Worm (Caenorhabditis elegans) whole organism, late embryonic: ENCODE measurements around the gene E04F6.9.

ENCODE experiments used
- F13H6.1 ChIP-seq: sonication (generic microtip); optimal IDR thresholded peaks from 2 replicates; lab custom pipeline; 2016; ENCODE audit warnings: missing genetic modification characterization, missing compliant biosample characterization
- K02D7.2 ChIP-seq: sonication (generic microtip); optimal IDR thresholded peaks from 2 replicates; lab custom pipeline; 2017; ENCODE audit warnings: mild to moderate bottlenecking, missing genetic modification characterization, missing compliant biosample characterization
- K09A11.1 ChIP-seq: sonication (generic microtip); optimal IDR thresholded peaks from 2 replicates; lab custom pipeline; 2017; ENCODE audit warnings: antibody characterized with exemption, mild to moderate bottlenecking, missing genetic modification characterization, missing compliant biosample characterization; ENCODE audit not compliant: insufficient read depth
- T23F11.4 ChIP-seq: fragments of 200-800 bp; sonication (Bioruptor generic); optimal IDR thresholded peaks from 2 replicates; lab custom pipeline; 2018; ENCODE audit warnings: mild to moderate bottlenecking, missing genetic modification characterization, missing compliant biosample characterization
- ahr-1 ChIP-seq: sonication (generic microtip); optimal IDR thresholded peaks from 2 replicates; lab custom pipeline; 2016; ENCODE audit warnings: missing genetic modification characterization, missing compliant biosample characterization
- ceh-14 ChIP-seq: sonication (generic microtip); optimal IDR thresholded peaks from 2 replicates; lab custom pipeline; 2016; ENCODE audit warnings: missing genotype, missing genetic modification characterization, missing compliant biosample characterization
- ceh-18 ChIP-seq: sonication (generic microtip); optimal IDR thresholded peaks from 2 replicates; lab custom pipeline; 2016; ENCODE audit warnings: missing genetic modification characterization, missing compliant biosample characterization
- ceh-24 ChIP-seq: sonication (generic microtip); optimal IDR thresholded peaks from 2 replicates; lab custom pipeline; 2016; ENCODE audit warnings: mild to moderate bottlenecking, missing genetic modification characterization, missing compliant biosample characterization
- ceh-30 ChIP-seq: fragments of 150-350 bp; optimal IDR thresholded peaks from 2 replicates; lab custom pipeline; 2014; ENCODE audit warnings: missing biosample characterization, missing genetic modification characterization
- ceh-31 ChIP-seq: sonication (generic microtip); optimal IDR thresholded peaks from 2 replicates; lab custom pipeline; 2016; ENCODE audit warnings: missing genetic modification characterization, missing compliant biosample characterization
- ceh-34 ChIP-seq: sonication (generic microtip); optimal IDR thresholded peaks from 2 replicates; lab custom pipeline; 2016; ENCODE audit warnings: mild to moderate bottlenecking, missing genetic modification characterization, missing compliant biosample characterization
- ceh-45 ChIP-seq: fragments of 200-800 bp; sonication (Bioruptor generic); IDR thresholded peaks from 2 replicates; pipeline ENCODE4 v1.3.6; 2022; ENCODE audit warnings: missing genetic modification reagents, missing genetic modification characterization, missing compliant biosample characterization
- ceh-6 ChIP-seq: fragments of 200-800 bp; sonication (Bioruptor generic); optimal IDR thresholded peaks from 2 replicates; lab custom pipeline; 2018; ENCODE audit warnings: mild to moderate bottlenecking, missing genetic modification characterization, missing compliant biosample characterization
- che-1 ChIP-seq: sonication (generic microtip); optimal IDR thresholded peaks from 2 replicates; lab custom pipeline; 2016; ENCODE audit warnings: mild to moderate bottlenecking, missing genetic modification characterization, missing compliant biosample characterization
- elt-2 ChIP-seq: sonication (generic microtip); optimal IDR thresholded peaks from 2 replicates; lab custom pipeline; 2016; ENCODE audit warnings: missing genetic modification reagents, missing genetic modification characterization, missing compliant biosample characterization
- elt-4 ChIP-seq: sonication (generic microtip); optimal IDR thresholded peaks from 2 replicates; lab custom pipeline; 2016; ENCODE audit warnings: missing genetic modification characterization, missing compliant biosample characterization
- ets-4 ChIP-seq: sonication (generic microtip); optimal IDR thresholded peaks from 2 replicates; lab custom pipeline; 2016; ENCODE audit warnings: missing genetic modification characterization, missing compliant biosample characterization
- eyg-1 ChIP-seq: sonication (generic microtip); optimal IDR thresholded peaks from 2 replicates; lab custom pipeline; 2016; ENCODE audit warnings: missing genotype, missing genetic modification characterization, missing compliant biosample characterization
- fkh-10 ChIP-seq: fragments of 150-350 bp; optimal IDR thresholded peaks from 2 replicates; lab custom pipeline; 2014; ENCODE audit warnings: missing biosample characterization, missing genetic modification reagents, missing genetic modification characterization
- hlh-30 ChIP-seq: sonication (generic microtip); optimal IDR thresholded peaks from 2 replicates; lab custom pipeline; 2017; ENCODE audit warnings: antibody characterized with exemption, missing genetic modification characterization, missing compliant biosample characterization; ENCODE audit not compliant: insufficient read depth
- hlh-6 ChIP-seq: sonication (generic microtip); optimal IDR thresholded peaks from 2 replicates; lab custom pipeline; 2016; ENCODE audit warnings: missing genotype, missing genetic modification characterization, missing compliant biosample characterization
- hlh-8 ChIP-seq: sonication (generic microtip); optimal IDR thresholded peaks from 2 replicates; lab custom pipeline; 2016; ENCODE audit warnings: missing genotype, missing genetic modification characterization, missing compliant biosample characterization
- lin-11 ChIP-seq: fragments of 200-800 bp; sonication (Bioruptor generic); optimal IDR thresholded peaks from 2 replicates; lab custom pipeline; 2018; ENCODE audit warnings: mild to moderate bottlenecking, missing genetic modification characterization, missing compliant biosample characterization
- madf-2 ChIP-seq: sonication (generic microtip); optimal IDR thresholded peaks from 2 replicates; lab custom pipeline; 2017; ENCODE audit warnings: missing genetic modification characterization, missing compliant biosample characterization
- nfya-1 ChIP-seq: sonication (generic microtip); optimal IDR thresholded peaks from 2 replicates; lab custom pipeline; 2017; ENCODE audit warnings: missing genetic modification characterization, mild to moderate bottlenecking, missing compliant biosample characterization, antibody characterized with exemption, moderate library complexity
- nhr-232 ChIP-seq: sonication (generic microtip); optimal IDR thresholded peaks from 2 replicates; lab custom pipeline; 2016; ENCODE audit warnings: missing genetic modification characterization, missing compliant biosample characterization
- npax-4 ChIP-seq: sonication (generic microtip); optimal IDR thresholded peaks from 2 replicates; lab custom pipeline; 2016; ENCODE audit warnings: missing genetic modification characterization, missing compliant biosample characterization
- pat-9 ChIP-seq: fragments of 200-800 bp; sonication (Bioruptor generic); optimal IDR thresholded peaks from 2 replicates; lab custom pipeline; 2018; ENCODE audit warnings: mild to moderate bottlenecking, missing genetic modification characterization, moderate library complexity, missing compliant biosample characterization
- pha-4 ChIP-seq: fragments of 150-350 bp; optimal IDR thresholded peaks from 2 replicates; lab custom pipeline; 2018; ENCODE audit warnings: missing biosample characterization, missing genetic modification reagents, missing genetic modification characterization
- pqm-1 ChIP-seq: sonication (generic microtip); optimal IDR thresholded peaks from 2 replicates; lab custom pipeline; 2016; ENCODE audit warnings: missing genetic modification characterization, missing compliant biosample characterization
- pros-1 ChIP-seq: fragments of 150-350 bp; optimal IDR thresholded peaks from 2 replicates; lab custom pipeline; 2014; ENCODE audit warnings: missing biosample characterization, missing genetic modification reagents, missing genetic modification characterization
- sox-2 ChIP-seq: fragments of 200-800 bp; sonication (Bioruptor generic); IDR thresholded peaks from 2 replicates; pipeline ENCODE4 v1.3.6; 2022; ENCODE audit warnings: missing genetic modification reagents, missing genetic modification characterization, missing compliant biosample characterization
- syd-9 ChIP-seq: sonication (generic microtip); optimal IDR thresholded peaks from 2 replicates; lab custom pipeline; 2016; ENCODE audit warnings: mild to moderate bottlenecking, missing genetic modification characterization, moderate library complexity, missing compliant biosample characterization
- ttx-3 ChIP-seq: sonication (generic microtip); optimal IDR thresholded peaks from 2 replicates; lab custom pipeline; 2016; ENCODE audit warnings: missing genetic modification reagents, missing genetic modification characterization, missing compliant biosample characterization
- unc-3 ChIP-seq, 2 experiments: fragments of 200-800 bp in 1 of 2; sonication (Bioruptor generic) in 1 of 2; sonication (generic microtip) in 1 of 2; conservative IDR thresholded peaks in 1 of 2; optimal IDR thresholded peaks in 1 of 2; 2 replicates each; pipeline versions ENCODE4 v1.3.6 to Lab custom; 2016 to 2022; ENCODE audit warnings: missing compliant biosample characterization in 2 of 2, missing genetic modification characterization in 2 of 2, missing genetic modification reagents in 1 of 2
- unc-42 ChIP-seq: sonication (generic microtip); optimal IDR thresholded peaks from 2 replicates; lab custom pipeline; 2016; ENCODE audit warnings: missing genotype, missing genetic modification characterization, missing compliant biosample characterization
- unc-55 ChIP-seq: sonication (generic microtip); optimal IDR thresholded peaks from 2 replicates; lab custom pipeline; 2017; ENCODE audit warnings: missing biosample characterization, missing genetic modification reagents, missing genetic modification characterization
- unc-86 ChIP-seq: sonication (generic microtip); optimal IDR thresholded peaks from 2 replicates; lab custom pipeline; 2016; ENCODE audit warnings: missing genetic modification characterization, missing compliant biosample characterization
- zip-5 ChIP-seq: sonication (generic microtip); optimal IDR thresholded peaks from 2 replicates; lab custom pipeline; 2016; ENCODE audit warnings: missing genetic modification characterization, missing compliant biosample characterization

E04F6.9 gene

ce11 chrII:7238791-7239190 lies 26.8 kb upstream of the E04F6.9 start:
- TF ChIP-seq ceh-45: no peak
- TF ChIP-seq ceh-14 (tag; lab: Kevin White, UChicago): no peak
- no peak for TF ChIP-seq ceh-31 (tag; lab: Kevin White, UChicago)
- TF ChIP-seq npax-4 (tag; lab: Kevin White, UChicago): no peak
- TF ChIP-seq madf-2 (tag; lab: Kevin White, UChicago): no peak
- TF ChIP-seq unc-86: no peak
- no peak for TF ChIP-seq pros-1 (tag; lab: Kevin White, UChicago)
- no peak for TF ChIP-seq T23F11.4 (GFP tag; lab: Kevin White, UChicago)
- no peak for TF ChIP-seq ceh-34 (tag; lab: Kevin White, UChicago)
- TF ChIP-seq ceh-30 (tag; lab: Kevin White, UChicago): no peak
- no peak for TF ChIP-seq ceh-24 (tag; lab: Kevin White, UChicago)
- no peak for TF ChIP-seq fkh-10
- TF ChIP-seq hlh-8: no peak
- no peak for TF ChIP-seq K02D7.2 (tag; lab: Kevin White, UChicago)

ce11 chrII:7238248-7238647 lies 26.3 kb upstream of the E04F6.9 start, which contains the start of gene aqp-1:
aqp-1 (minus strand) TSS chrII:7238349.
- TF ChIP-seq eyg-1 (tag; lab: Kevin White, UChicago): no peak
- TF ChIP-seq unc-86: no peak
- TF ChIP-seq ahr-1: no peak
- TF ChIP-seq nfya-1: no peak
- no peak for TF ChIP-seq unc-3 (GFP tag; conservative IDR thresholded peaks at IDR 0.05; lab: Robert Waterston, UW)
- TF ChIP-seq unc-3 (tag; optimal IDR thresholded peaks at IDR 0.05; lab: Kevin White, UChicago): no peak
- TF ChIP-seq elt-2 (tag; lab: Kevin White, UChicago): no peak
- no peak for TF ChIP-seq pat-9
- TF ChIP-seq hlh-6 (tag; lab: Kevin White, UChicago): no peak
- no peak for TF ChIP-seq syd-9
- TF ChIP-seq ceh-6 (GFP tag; lab: Kevin White, UChicago): no peak
- no peak for TF ChIP-seq K09A11.1

- TF ChIP-seq syd-9 (no peak), ets-4 (no peak), lin-11 (tag; lab: Kevin White, UChicago) (no peak), K02D7.2 (tag; lab: Kevin White, UChicago) (no peak), unc-86 (no peak), pat-9 (no peak), K09A11.1 (no peak), nhr-232 (no peak), pqm-1 (tag; lab: Kevin White, UChicago) (no peak), eyg-1 (tag; lab: Kevin White, UChicago) (no peak), elt-4 (tag; lab: Kevin White, UChicago) (no peak), ahr-1 (no peak)
- TF ChIP-seq, all 69 proteins: peak for 0
These were observed 25.0 kb upstream of the E04F6.9 start for ce11 chrII:7236937-7237336.

ce11 chrII:7233274-7233673 lies 21.3 kb upstream of the E04F6.9 start:
- TF ChIP-seq fkh-10: no peak
- TF ChIP-seq pha-4 (tag; lab: Kevin White, UChicago): no peak
- no peak for TF ChIP-seq che-1
- no peak for TF ChIP-seq hlh-30 (tag; lab: Kevin White, UChicago)
- TF ChIP-seq eyg-1 (tag; lab: Kevin White, UChicago): no peak
- TF ChIP-seq unc-55 (GFP tag; lab: Kevin White, UChicago): no peak
- no peak for TF ChIP-seq ceh-45
- no peak for TF ChIP-seq elt-4 (tag; lab: Kevin White, UChicago)
- TF ChIP-seq ttx-3 (tag; lab: Kevin White, UChicago): no peak
- TF ChIP-seq F13H6.1 (tag; lab: Kevin White, UChicago): no peak
- no peak for TF ChIP-seq ceh-18
- TF ChIP-seq zip-5 (tag; lab: Kevin White, UChicago): no peak
- TF ChIP-seq sox-2 (GFP tag; lab: Robert Waterston, UW): no peak
- TF ChIP-seq unc-42: no peak
- TF ChIP-seq hlh-6 (tag; lab: Kevin White, UChicago): no peak
- TF ChIP-seq, all 69 proteins: peak for 0
